Fruit fly (Drosophila melanogaster): ENCODE results near the gene Rpp30.

DNA sequence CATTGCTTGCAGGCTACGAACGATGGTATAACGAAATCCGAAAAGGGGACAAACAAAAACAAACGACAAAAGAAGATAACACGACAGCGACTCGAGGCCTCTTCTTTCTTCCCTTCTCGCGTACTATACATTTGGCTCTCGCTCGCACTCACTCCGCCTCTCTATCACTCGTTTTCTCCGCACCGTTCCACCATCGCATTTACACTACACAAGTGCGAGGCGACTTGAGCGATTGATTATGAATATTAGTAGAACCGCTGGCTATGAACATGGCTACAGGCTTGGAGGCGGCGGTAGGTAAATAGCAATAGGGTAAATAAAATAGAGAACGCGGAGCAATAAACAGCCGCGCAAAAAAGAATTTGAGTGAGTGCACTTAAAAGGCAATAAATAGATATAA lies 31.7 kb downstream of the Rpp30 start:
- TF ChIP-seq salr (GFP tag; optimal IDR thresholded peaks at IDR 0.05) (no peak), fkh (GFP tag; optimal IDR thresholded peaks at IDR 0.05) (peak; percentile 94), fd85E (GFP tag; optimal IDR thresholded peaks at IDR 0.05) (no peak), dac (GFP tag; optimal IDR thresholded peaks at IDR 0.05) (no peak), CG8632 (GFP tag; optimal IDR thresholded peaks at IDR 0.05) (no peak), Gug (GFP tag; IDR thresholded peaks at IDR 0.05) (peak; percentile 45; the same call in 1 of the 2 replicates), CG31627 (GFP tag; optimal IDR thresholded peaks at IDR 0.05) (no peak), svp (GFP tag) (no peak), topi (GFP tag; optimal IDR thresholded peaks at IDR 0.05) (no peak), CG6276 (GFP tag; optimal IDR thresholded peaks at IDR 0.05) (no peak), ss (GFP tag; optimal IDR thresholded peaks at IDR 0.05) (no peak), Hr4 (GFP tag; optimal IDR thresholded peaks at IDR 0.05) (no peak)
